Worm (Caenorhabditis elegans) whole organism, early embryonic: ENCODE measurements around the gene W01D2.6.

Experiments used
- B0310.2 ChIP-seq: sonication (generic microtip); optimal IDR thresholded peaks from 2 replicates; lab custom pipeline; 2016; ENCODE audit warnings: mild to moderate bottlenecking, missing genetic modification characterization, missing compliant biosample characterization
- F13C5.2 ChIP-seq: sonication (generic microtip); optimal IDR thresholded peaks from 2 replicates; lab custom pipeline; 2017; ENCODE audit warnings: mild to moderate bottlenecking, missing genetic modification characterization, inconsistent platforms, missing compliant biosample characterization
- aly-1 ChIP-seq: sonication (generic microtip); optimal IDR thresholded peaks from 2 replicates; lab custom pipeline; 2016; ENCODE audit warnings: missing genetic modification characterization, missing compliant biosample characterization
- ama-1 ChIP-seq: fragments of 150-350 bp; optimal IDR thresholded peaks from 2 replicates; lab custom pipeline; 2014
- ceh-13 ChIP-seq: fragments of 200-800 bp; sonication (Bioruptor generic); optimal IDR thresholded peaks from 2 replicates; lab custom pipeline; 2018; ENCODE audit warnings: mild to moderate bottlenecking, missing genetic modification characterization, missing compliant biosample characterization
- ceh-36 ChIP-seq: sonication (generic microtip); optimal IDR thresholded peaks from 2 replicates; lab custom pipeline; 2016; ENCODE audit warnings: missing genetic modification characterization, inconsistent platforms, missing compliant biosample characterization
- ets-7 ChIP-seq: sonication (generic microtip); optimal IDR thresholded peaks from 2 replicates; lab custom pipeline; 2016; ENCODE audit warnings: missing genotype, missing genetic modification characterization, missing compliant biosample characterization
- flt-1 ChIP-seq: fragments of 200-800 bp; sonication (Bioruptor generic); IDR thresholded peaks from 2 replicates; pipeline ENCODE4 v1.3.6; 2022; ENCODE audit warnings: missing genetic modification characterization, missing compliant biosample characterization
- hmbx-1 ChIP-seq: sonication (generic microtip); optimal IDR thresholded peaks from 2 replicates; lab custom pipeline; 2016; ENCODE audit warnings: mild to moderate bottlenecking, missing genetic modification characterization, missing compliant biosample characterization
- hmg-4 ChIP-seq: fragments of 200-800 bp; sonication (Bioruptor generic); optimal IDR thresholded peaks from 2 replicates; lab custom pipeline; 2018; ENCODE audit warnings: mild to moderate bottlenecking, missing genetic modification characterization, missing compliant biosample characterization
- hnd-1 ChIP-seq: sonication (generic microtip); optimal IDR thresholded peaks from 2 replicates; lab custom pipeline; 2016; ENCODE audit warnings: missing genetic modification characterization, missing compliant biosample characterization
- pes-1 ChIP-seq: fragments of 200-800 bp; sonication (Bioruptor generic); IDR thresholded peaks from 2 replicates; pipeline ENCODE4 v1.3.6; 2022; ENCODE audit warnings: missing genetic modification reagents, missing genetic modification characterization, missing compliant biosample characterization
- scrt-1 ChIP-seq: fragments of 200-800 bp; sonication (Bioruptor generic); IDR thresholded peaks from 2 replicates; pipeline ENCODE4 v1.3.6; 2022; ENCODE audit warnings: missing genetic modification characterization, missing compliant biosample characterization
- sea-1 ChIP-seq: fragments of 200-800 bp; sonication (Bioruptor generic); conservative IDR thresholded peaks from 2 replicates; pipeline ENCODE4 v1.3.6; 2022; ENCODE audit warnings: missing genetic modification characterization, missing compliant biosample characterization
- tbx-11 ChIP-seq: fragments of 200-800 bp; sonication (Bioruptor generic); IDR thresholded peaks from 2 replicates; pipeline ENCODE4 v1.3.6; 2022; ENCODE audit warnings: missing genetic modification characterization, missing compliant biosample characterization
- tbx-37 ChIP-seq: fragments of 200-800 bp; sonication (Bioruptor generic); conservative IDR thresholded peaks from 2 replicates; pipeline ENCODE4 v1.3.6; 2022; ENCODE audit warnings: missing genetic modification reagents, missing genetic modification characterization, missing compliant biosample characterization
- tra-4 ChIP-seq: sonication (generic microtip); optimal IDR thresholded peaks from 2 replicates; lab custom pipeline; 2017; ENCODE audit warnings: missing genetic modification characterization, missing compliant biosample characterization

Gene W01D2.6

DNA sequence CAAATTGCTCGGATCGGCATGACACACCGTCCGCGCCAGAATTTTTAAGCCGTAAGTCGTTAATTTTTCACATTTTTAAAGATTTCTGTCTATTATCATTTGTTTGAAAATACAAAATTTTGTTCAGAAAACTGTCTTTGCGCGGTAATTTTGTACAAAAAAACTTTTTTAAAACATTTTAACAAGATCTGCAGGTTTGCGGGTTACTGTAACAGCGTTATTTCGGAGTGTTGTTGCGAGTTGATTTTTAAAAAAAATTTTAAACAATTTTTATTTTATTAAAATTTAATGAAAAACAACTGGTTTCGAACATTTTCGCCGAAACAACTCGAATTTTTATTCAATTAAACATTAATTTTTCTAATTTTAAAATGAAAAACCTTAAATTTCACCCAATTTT is 4.3 kb downstream of the W01D2.6 start:
- TF ChIP-seq hnd-1 (tag; lab: Kevin White, UChicago) (no peak), pes-1 (GFP tag; lab: Robert Waterston, UW) (no peak), ceh-13 (no peak)

DNA sequence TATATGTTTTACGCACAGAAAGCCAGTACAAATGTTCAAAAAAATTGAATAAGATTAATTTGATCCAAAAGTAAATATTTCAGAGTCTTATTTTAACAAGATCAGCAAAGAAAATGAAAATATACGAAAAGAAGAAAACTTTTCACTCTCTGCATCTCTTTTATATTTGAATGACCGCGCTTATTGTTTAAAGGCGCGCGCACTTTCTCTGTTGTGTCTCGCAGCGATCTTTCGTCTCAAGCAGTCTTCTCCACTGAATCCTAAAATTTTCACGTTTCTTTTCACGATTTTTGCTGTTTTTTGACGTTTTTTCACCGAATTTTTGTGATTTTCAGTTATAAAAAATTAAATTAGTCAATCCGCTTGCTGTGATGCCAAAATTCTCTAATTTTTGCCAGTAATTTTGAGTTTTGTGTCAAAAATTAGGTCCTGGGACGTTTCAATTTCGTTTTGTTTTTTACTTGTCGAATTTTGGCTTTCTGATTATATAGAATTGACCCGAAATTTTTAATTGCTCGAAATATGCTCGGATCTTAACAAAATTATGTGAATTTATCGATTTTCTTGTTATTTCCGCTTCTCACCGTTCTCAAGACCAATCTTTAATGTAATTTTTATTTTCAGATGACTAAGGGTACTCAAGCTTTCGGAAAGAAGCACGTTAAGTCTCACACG is 6.2 kb downstream of the W01D2.6 start, which contains the start of gene W01D2.1:
W01D2.1 (plus strand) TSS at position 625 of the 675 bp plus-strand sequence.
- TF ChIP-seq ceh-36 (no peak), pes-1 (GFP tag; lab: Robert Waterston, UW) (no peak), tra-4 (tag; lab: Kevin White, UChicago) (no peak), flt-1 (GFP tag; lab: Robert Waterston, UW) (no peak), scrt-1 (GFP tag; lab: Robert Waterston, UW) (no peak), tbx-11 (GFP tag; lab: Robert Waterston, UW) (no peak), F13C5.2 (no peak), tbx-37 (GFP tag; lab: Robert Waterston, UW) (no peak), sea-1 (GFP tag; lab: Robert Waterston, UW) (no peak), ama-1 (lab: Kevin White, UChicago) (no peak), ceh-13 (no peak), ets-7 (tag; lab: Kevin White, UChicago) (no peak), hmg-4 (GFP tag; lab: Kevin White, UChicago) (no peak)

DNA sequence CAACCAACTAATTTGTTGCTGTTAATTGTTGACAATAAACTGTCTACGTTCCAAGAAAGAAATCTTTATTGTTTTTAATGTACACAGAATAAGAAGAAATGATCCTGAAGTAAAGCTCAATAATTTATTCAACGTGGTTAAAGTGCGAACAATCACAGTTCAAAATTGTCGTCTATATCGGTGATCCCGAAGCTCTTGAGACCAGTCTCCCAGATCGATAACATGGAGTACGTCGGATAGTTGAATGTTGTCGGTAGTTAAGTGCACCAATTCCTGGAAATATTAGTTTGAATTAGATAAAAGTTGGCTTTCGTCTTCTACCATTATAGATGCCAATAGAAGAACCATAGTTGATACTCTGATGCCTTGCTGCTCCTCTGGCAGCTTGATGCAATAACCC is 7.3 kb downstream of the W01D2.6 start:
- no peak for TF ChIP-seq F13C5.2
- TF ChIP-seq sea-1 (GFP tag; lab: Robert Waterston, UW), result no peak
- no peak for TF ChIP-seq ceh-13
- no peak for TF ChIP-seq tbx-37 (GFP tag; lab: Robert Waterston, UW)
- TF ChIP-seq hmbx-1 (tag; lab: Kevin White, UChicago), result no peak
- no peak for TF ChIP-seq ets-7 (tag; lab: Kevin White, UChicago)
- TF ChIP-seq aly-1 (tag; lab: Kevin White, UChicago), result no peak
- TF ChIP-seq B0310.2 (tag; lab: Kevin White, UChicago), result no peak

DNA sequence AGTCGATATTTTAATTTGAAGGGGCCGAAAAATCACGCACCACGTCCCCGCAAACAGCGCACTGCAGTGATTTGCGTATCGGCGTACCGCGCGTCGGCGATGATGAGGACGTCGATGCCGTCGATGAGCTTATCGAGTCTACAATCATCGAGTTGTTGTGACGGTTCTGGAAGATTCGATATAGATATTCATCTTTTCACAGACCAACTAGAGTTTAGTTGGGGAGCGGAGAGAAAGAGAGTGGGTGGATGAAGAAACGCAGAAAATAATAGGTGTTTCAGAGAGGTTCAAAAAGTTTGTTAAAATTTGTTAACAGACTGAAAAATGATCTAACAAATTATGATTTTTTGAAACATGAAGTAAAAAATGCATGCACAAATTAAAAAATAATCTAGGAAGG is 9.6 kb downstream of the W01D2.6 start, which contains the start of gene nhr-61:
nhr-61 (minus strand) TSS at position 168 of the 400 bp plus-strand sequence.
- TF ChIP-seq tra-4 (tag; lab: Kevin White, UChicago) (no peak), scrt-1 (GFP tag; lab: Robert Waterston, UW) (no peak), hnd-1 (tag; lab: Kevin White, UChicago) (no peak), aly-1 (tag; lab: Kevin White, UChicago) (no peak), pes-1 (GFP tag; lab: Robert Waterston, UW) (no peak), ceh-13 (no peak), sea-1 (GFP tag; lab: Robert Waterston, UW) (no peak), B0310.2 (tag; lab: Kevin White, UChicago) (no peak), ceh-36 (no peak), ets-7 (tag; lab: Kevin White, UChicago) (no peak), tbx-11 (GFP tag; lab: Robert Waterston, UW) (no peak), ama-1 (lab: Kevin White, UChicago) (no peak), flt-1 (GFP tag; lab: Robert Waterston, UW) (no peak), hmbx-1 (tag; lab: Kevin White, UChicago) (no peak), hmg-4 (GFP tag; lab: Kevin White, UChicago) (no peak)

DNA sequence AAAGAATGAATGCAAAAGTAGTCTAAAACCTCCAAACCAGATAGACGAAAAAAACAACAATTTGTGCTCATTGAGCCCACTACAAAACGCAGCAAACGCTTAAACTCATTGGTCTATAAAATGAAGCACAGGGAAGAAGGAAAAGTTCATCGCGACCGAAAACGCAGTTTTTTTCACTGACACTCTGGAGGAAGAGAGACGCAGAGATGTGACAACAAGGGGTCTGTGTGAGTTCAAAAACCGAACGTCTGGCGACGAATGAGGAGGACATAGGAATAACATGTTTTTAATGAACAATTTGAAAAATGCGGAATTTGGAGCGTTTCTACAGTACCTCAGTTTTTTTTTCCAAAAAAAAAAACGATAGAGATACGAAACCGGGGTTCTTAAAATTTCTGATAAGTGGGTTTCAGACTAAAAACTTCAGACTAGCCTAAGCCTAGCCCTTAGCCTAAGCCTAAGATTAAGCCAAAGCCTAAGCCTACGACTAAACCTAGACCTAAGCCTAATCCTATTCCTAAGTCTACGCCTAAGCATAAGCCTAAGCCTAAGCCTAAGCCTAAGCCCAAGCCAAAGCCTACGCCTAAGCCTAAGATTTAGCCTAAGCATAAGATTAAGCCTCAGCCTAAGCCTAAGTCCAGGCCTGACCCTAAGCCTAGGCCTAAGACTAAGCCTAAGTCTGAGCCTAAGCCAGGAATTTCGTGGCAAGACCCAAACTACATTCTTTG is 10.6 kb downstream of the W01D2.6 start:
- TF ChIP-seq ceh-36, result peak; percentile 87
- TF ChIP-seq hnd-1 (tag; lab: Kevin White, UChicago), result no peak

DNA sequence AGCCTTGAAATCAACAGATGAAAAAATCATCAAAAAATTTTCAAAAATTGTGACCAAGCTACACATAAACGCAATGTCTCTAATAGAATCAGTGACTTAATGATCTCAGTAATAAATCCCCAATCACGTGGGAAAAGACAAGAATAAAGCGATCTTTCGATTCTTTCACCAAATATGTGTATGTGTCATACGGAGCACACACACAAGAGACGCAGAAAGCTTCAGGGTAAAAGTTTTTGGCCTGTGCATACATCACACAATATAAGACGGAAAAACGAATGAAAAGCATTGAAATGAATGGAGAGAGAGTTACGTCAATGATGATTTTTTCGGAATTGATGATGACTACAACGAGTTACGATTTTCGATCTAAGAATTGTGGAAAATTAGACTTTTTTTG is 11.7 kb downstream of the W01D2.6 start:
- TF ChIP-seq ceh-13 (no peak), tra-4 (tag; lab: Kevin White, UChicago) (no peak), pes-1 (GFP tag; lab: Robert Waterston, UW) (no peak), tbx-37 (GFP tag; lab: Robert Waterston, UW) (no peak), hmbx-1 (tag; lab: Kevin White, UChicago) (no peak), sea-1 (GFP tag; lab: Robert Waterston, UW) (no peak)

DNA sequence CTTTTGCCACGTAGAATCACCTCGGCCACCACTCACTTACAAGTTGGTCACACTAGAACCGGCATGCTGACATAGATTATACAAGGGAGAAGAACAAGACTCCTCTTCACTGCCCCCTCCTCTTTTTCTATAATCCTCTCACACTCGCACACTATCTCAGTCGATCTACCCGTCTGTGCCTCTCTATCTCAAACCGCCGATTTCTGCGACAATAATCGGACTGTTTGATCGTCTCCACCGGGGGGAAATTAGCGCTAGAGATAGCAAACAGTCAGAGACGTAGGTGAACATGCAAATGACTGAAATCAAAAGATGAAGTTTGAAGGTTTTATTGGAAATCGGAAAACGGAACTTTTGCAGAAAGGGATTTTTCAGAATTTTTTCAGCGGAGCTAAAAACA is 13.6 kb downstream of the W01D2.6 start:
- TF ChIP-seq flt-1 (GFP tag; lab: Robert Waterston, UW) (no peak), F13C5.2 (no peak)

DNA sequence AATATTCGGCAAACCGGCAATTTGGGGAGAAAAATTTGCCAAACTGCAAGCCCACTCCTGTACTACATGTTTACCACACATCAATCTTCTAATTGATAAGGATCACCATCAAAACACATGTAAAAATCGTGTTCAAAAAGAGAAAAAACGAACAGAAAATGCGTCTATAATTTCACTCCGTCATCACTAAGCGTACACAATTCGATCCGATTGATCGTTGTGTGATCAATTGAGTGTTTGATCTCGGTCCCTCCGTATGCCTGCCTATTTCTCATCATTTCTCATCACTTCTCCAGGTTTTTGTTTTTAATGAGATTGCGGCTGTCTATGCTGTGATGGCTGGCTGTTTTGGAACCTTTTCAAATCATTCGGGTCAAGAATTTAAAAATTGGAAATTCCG is 16.6 kb downstream of the W01D2.6 start:
- TF ChIP-seq aly-1 (tag; lab: Kevin White, UChicago) (no peak), ets-7 (tag; lab: Kevin White, UChicago) (no peak), hmbx-1 (tag; lab: Kevin White, UChicago) (no peak), tra-4 (tag; lab: Kevin White, UChicago) (no peak), flt-1 (GFP tag; lab: Robert Waterston, UW) (no peak), hnd-1 (tag; lab: Kevin White, UChicago) (no peak), B0310.2 (tag; lab: Kevin White, UChicago) (no peak), F13C5.2 (no peak), sea-1 (GFP tag; lab: Robert Waterston, UW) (no peak), tbx-11 (GFP tag; lab: Robert Waterston, UW) (no peak), scrt-1 (GFP tag; lab: Robert Waterston, UW) (no peak), tbx-37 (GFP tag; lab: Robert Waterston, UW) (no peak), ceh-36 (no peak), hmg-4 (GFP tag; lab: Kevin White, UChicago) (no peak), ceh-13 (no peak), ama-1 (lab: Kevin White, UChicago) (no peak), pes-1 (GFP tag; lab: Robert Waterston, UW) (no peak)
